Worm (Caenorhabditis elegans) whole organism, early embryonic: ENCODE results near the gene pct-1.

Experiments used
- B0310.2 ChIP-seq: sonication (generic microtip); optimal IDR thresholded peaks from 2 replicates; lab custom pipeline; 2016; ENCODE audit warnings: mild to moderate bottlenecking, missing genetic modification characterization, missing compliant biosample characterization
- aly-1 ChIP-seq: sonication (generic microtip); optimal IDR thresholded peaks from 2 replicates; lab custom pipeline; 2016; ENCODE audit warnings: missing genetic modification characterization, missing compliant biosample characterization
- ama-1 ChIP-seq: fragments of 150-350 bp; optimal IDR thresholded peaks from 2 replicates; lab custom pipeline; 2014
- ceh-13 ChIP-seq: fragments of 200-800 bp; sonication (Bioruptor generic); optimal IDR thresholded peaks from 2 replicates; lab custom pipeline; 2018; ENCODE audit warnings: mild to moderate bottlenecking, missing genetic modification characterization, missing compliant biosample characterization
- hmg-4 ChIP-seq: fragments of 200-800 bp; sonication (Bioruptor generic); optimal IDR thresholded peaks from 2 replicates; lab custom pipeline; 2018; ENCODE audit warnings: mild to moderate bottlenecking, missing genetic modification characterization, missing compliant biosample characterization
- pes-1 ChIP-seq: fragments of 200-800 bp; sonication (Bioruptor generic); IDR thresholded peaks from 2 replicates; pipeline ENCODE4 v1.3.6; 2022; ENCODE audit warnings: missing genetic modification reagents, missing genetic modification characterization, missing compliant biosample characterization

DNA sequence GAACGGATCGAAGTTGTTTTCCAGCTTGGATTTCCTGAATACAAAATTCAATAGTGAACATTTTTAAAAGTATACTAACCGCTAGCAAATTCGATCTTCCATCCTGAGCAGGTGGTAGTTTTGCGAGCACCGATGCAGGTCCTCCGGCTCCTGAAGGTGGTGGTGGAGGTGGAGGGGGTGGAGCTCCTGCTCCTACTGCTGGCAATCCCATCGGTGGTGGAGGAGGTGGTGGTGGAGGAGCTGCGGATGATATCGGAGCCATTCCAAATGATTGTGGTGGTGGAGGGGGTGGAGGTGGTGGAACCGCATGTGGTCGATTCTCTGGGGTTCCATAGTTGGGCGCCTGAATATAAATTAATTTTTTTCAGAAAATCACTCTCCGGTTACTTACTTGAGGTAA is 13.4 kb downstream of the pct-1 start:
- TF ChIP-seq aly-1 (no peak), ama-1 (lab: Kevin White, UChicago) (no peak), pes-1 (GFP tag; lab: Robert Waterston, UW) (no peak), B0310.2 (tag; lab: Kevin White, UChicago) (no peak), hmg-4 (no peak), ceh-13 (GFP tag; lab: Kevin White, UChicago) (no peak)
